Fruit fly (Drosophila melanogaster): ENCODE measurements around the gene ssp6.

dm6 chr3L:6065881-6066389, 10.6 kb upstream of the ssp6 start, which contains the start of gene CG42269:
- TF ChIP-seq CG32121 (GFP tag; IDR thresholded peaks at IDR 0.05) (no peak), fd96Ca (GFP tag; IDR thresholded peaks at IDR 0.05) (no peak), EcR (GFP tag; optimal IDR thresholded peaks at IDR 0.05) (no peak), CG17806 (tag; optimal IDR thresholded peaks at IDR 0.05) (no peak)
